Worm (Caenorhabditis elegans): ENCODE results near the gene F49H12.2.

The F49H12.2 gene

ce11 chrX:2089434-2089833 is 4.3 kb downstream of the F49H12.2 start, which contains the start of gene lsy-2:
Gene lsy-2, plus strand, starts transcription at chrX:2089704.
- TF ChIP-seq rnt-1 (tag; optimal IDR thresholded peaks at IDR 0.05) (peak; percentile 26), nfya-1 (tag; optimal IDR thresholded peaks at IDR 0.05) (peak; percentile 87), pax-1 (tag; optimal IDR thresholded peaks at IDR 0.05) (peak; percentile 37), pha-2 (tag; optimal IDR thresholded peaks at IDR 0.05) (no peak), hlh-15 (tag; optimal IDR thresholded peaks at IDR 0.05) (no peak), sdc-2 (tag; optimal IDR thresholded peaks at IDR 0.05) (peak; percentile 46), ceh-2 (tag; optimal IDR thresholded peaks at IDR 0.05) (no peak), ceh-18 (tag; optimal IDR thresholded peaks at IDR 0.05) (peak; percentile 16), fax-1 (tag; optimal IDR thresholded peaks at IDR 0.05) (no peak), ceh-34 (tag; optimal IDR thresholded peaks at IDR 0.05) (peak; percentile 41), mec-3 (tag; optimal IDR thresholded peaks at IDR 0.05; ENCODE audit: borderline replicate concordance) (no peak), fkh-10 (GFP tag; optimal IDR thresholded peaks at IDR 0.05) (no peak), tbx-2 (tag; optimal IDR thresholded peaks at IDR 0.05) (peak; percentile 3), elt-2 (tag; optimal IDR thresholded peaks at IDR 0.05) (peak; percentile 51), unc-55 (GFP tag; optimal IDR thresholded peaks at IDR 0.05) (peak; percentile 8)

ce11 chrX:2090493-2090892 is 5.4 kb downstream of the F49H12.2 start:
- TF ChIP-seq nhr-11 (tag; optimal IDR thresholded peaks at IDR 0.05) (no peak), pat-9 (tag; optimal IDR thresholded peaks at IDR 0.05) (no peak), sox-2 (GFP tag; IDR thresholded peaks at IDR 0.05) (no peak), odd-2 (tag; optimal IDR thresholded peaks at IDR 0.05) (no peak), hlh-30 (tag; optimal IDR thresholded peaks at IDR 0.05; ENCODE audit: insufficient read depth) (peak; percentile 54), ceh-30 (tag; optimal IDR thresholded peaks at IDR 0.05) (no peak), unc-3 (GFP tag; conservative IDR thresholded peaks at IDR 0.05) (no peak), unc-3 (tag; optimal IDR thresholded peaks at IDR 0.05) (no peak), nfya-1 (tag; optimal IDR thresholded peaks at IDR 0.05) (peak; percentile 51), hlh-13 (GFP tag; optimal IDR thresholded peaks at IDR 0.05) (no peak), Y22D7AL.16 (tag; optimal IDR thresholded peaks at IDR 0.05) (no peak), ceh-14 (tag; optimal IDR thresholded peaks at IDR 0.05) (no peak), C38D4.7 (GFP tag; optimal IDR thresholded peaks at IDR 0.05) (no peak), tbx-7 (tag; optimal IDR thresholded peaks at IDR 0.05) (no peak), F13H6.1 (tag; optimal IDR thresholded peaks at IDR 0.05) (no peak), ceh-6 (GFP tag; optimal IDR thresholded peaks at IDR 0.05) (no peak), unc-55 (GFP tag; optimal IDR thresholded peaks at IDR 0.05) (no peak), ceh-31 (tag; optimal IDR thresholded peaks at IDR 0.05) (no peak), elt-2 (tag; optimal IDR thresholded peaks at IDR 0.05) (peak; percentile 54)

- TF ChIP-seq pax-1 (tag; optimal IDR thresholded peaks at IDR 0.05) (no peak), nhr-232 (tag; optimal IDR thresholded peaks at IDR 0.05) (no peak), ahr-1 (tag; optimal IDR thresholded peaks at IDR 0.05) (no peak), dmd-4 (tag; optimal IDR thresholded peaks at IDR 0.05; ENCODE audit: borderline replicate concordance) (no peak), ama-1 (optimal IDR thresholded peaks at IDR 0.05) (no peak)
Measured at ce11 chrX:2093169-2093568, 8.1 kb downstream of the F49H12.2 start, which contains the start of gene col-164. Gene col-164, plus strand, starts transcription at chrX:2093469.

- peak; percentile 14 for TF ChIP-seq syd-9 (tag; optimal IDR thresholded peaks at IDR 0.05)
- TF ChIP-seq ceh-31 (tag; optimal IDR thresholded peaks at IDR 0.05), result no peak
Measured at ce11 chrX:2094094-2094493, 9.0 kb downstream of the F49H12.2 start.

- TF ChIP-seq Y22D7AL.16 (tag; optimal IDR thresholded peaks at IDR 0.05) (no peak), ceh-2 (tag; optimal IDR thresholded peaks at IDR 0.05) (no peak), nhr-11 (tag; optimal IDR thresholded peaks at IDR 0.05) (no peak), hlh-8 (tag; optimal IDR thresholded peaks at IDR 0.05) (no peak), dmd-4 (tag; optimal IDR thresholded peaks at IDR 0.05; ENCODE audit: borderline replicate concordance) (no peak), ceh-14 (tag; optimal IDR thresholded peaks at IDR 0.05) (no peak), hlh-6 (tag; optimal IDR thresholded peaks at IDR 0.05) (no peak)
Measured at ce11 chrX:2096804-2097203, 11.7 kb downstream of the F49H12.2 start, which contains the start of gene T21D9.2. Gene T21D9.2, minus strand, starts transcription at chrX:2096904.
